Fruit fly (Drosophila melanogaster): ENCODE data around the gene Taf10b.
A peak's percentile ranks its signal among the peaks of the same experiment; 100 is the strongest.

The Taf10b gene

dm6 chr2L:2759654-2760053 lies 8.0 kb downstream of the Taf10b start, which contains the start of the genes HemK2, Snapin and Tnpo-SR (continued):
- TF ChIP-seq eyg (GFP tag; optimal IDR thresholded peaks at IDR 0.05) (peak; percentile 6), Stat92E (GFP tag; optimal IDR thresholded peaks at IDR 0.05) (peak in 1 of 3 experiments; percentile 81), dmrt99B (tag; optimal IDR thresholded peaks at IDR 0.05) (peak; percentile 88), otp (GFP tag; IDR thresholded peaks at IDR 0.05) (peak; percentile 86), CG17359 (tag; optimal IDR thresholded peaks at IDR 0.05) (peak; percentile 91), crol (GFP tag; IDR thresholded peaks at IDR 0.05) (peak; percentile 36; the same call in 1 of the 2 replicates), CG12769 (tag; optimal IDR thresholded peaks at IDR 0.05) (peak; percentile 90), ap (GFP tag; IDR thresholded peaks at IDR 0.05) (peak; percentile 89), wor (GFP tag; IDR thresholded peaks at IDR 0.05) (peak; percentile 86), gfzf (GFP tag; optimal IDR thresholded peaks at IDR 0.05) (no peak), chn (GFP tag; optimal IDR thresholded peaks at IDR 0.05) (peak; percentile 88), CG14050 (GFP tag; IDR thresholded peaks at IDR 0.05) (peak; percentile 89), p53 (GFP tag; optimal IDR thresholded peaks at IDR 0.05) (no peak), Sin3A (optimal IDR thresholded peaks at IDR 0.05) (peak; percentile 82), maf-S (GFP tag; optimal IDR thresholded peaks at IDR 0.05) (peak; percentile 84), CG3726 (GFP tag; IDR thresholded peaks at IDR 0.05) (peak; percentile 86; the same call in 2 of the 3 replicates), CG12219 (GFP tag; optimal IDR thresholded peaks at IDR 0.05) (peak; percentile 68), gsb (GFP tag; IDR thresholded peaks at IDR 0.05) (peak; percentile 88), sd (tag; optimal IDR thresholded peaks at IDR 0.05) (peak; percentile 85), seq (GFP tag; IDR thresholded peaks at IDR 0.05) (peak; percentile 86), croc (GFP tag; conservative IDR thresholded peaks at IDR 0.05) (peak; percentile 91), Optix (GFP tag; IDR thresholded peaks at IDR 0.05) (peak; percentile 85), CG5953 (GFP tag; IDR thresholded peaks at IDR 0.05) (peak; percentile 79), YL-1 (GFP tag; optimal IDR thresholded peaks at IDR 0.05) (peak; percentile 89), CkIIα-i1 (GFP tag; IDR thresholded peaks at IDR 0.05) (no peak), Doc3 (GFP tag; IDR thresholded peaks at IDR 0.05; ENCODE audit: partially characterized antibody) (peak; percentile 98), CG8089 (GFP tag; optimal IDR thresholded peaks at IDR 0.05) (peak; percentile 51), CG7928 (GFP tag; optimal IDR thresholded peaks at IDR 0.05) (peak; percentile 67), CG1603 (tag; optimal IDR thresholded peaks at IDR 0.05) (peak; percentile 81), CG11093 (GFP tag; IDR thresholded peaks at IDR 0.05) (peak; percentile 91), CG3163 (GFP tag; optimal IDR thresholded peaks at IDR 0.05) (peak; percentile 59), NK7.1 (GFP tag; optimal IDR thresholded peaks at IDR 0.05) (peak; percentile 57), CrebB (tag; optimal IDR thresholded peaks at IDR 0.05) (peak; percentile 88), Side (GFP tag; optimal IDR thresholded peaks at IDR 0.05) (peak; percentile 79), chm (GFP tag; IDR thresholded peaks at IDR 0.05) (peak; percentile 86), ac (GFP tag; optimal IDR thresholded peaks at IDR 0.05) (peak; percentile 61), Tbp (GFP tag; optimal IDR thresholded peaks at IDR 0.05) (no peak), ranshi (GFP tag; IDR thresholded peaks at IDR 0.05) (peak; percentile 93), ase (GFP tag; IDR thresholded peaks at IDR 0.05) (peak; percentile 92), CG14667 (GFP tag; IDR thresholded peaks at IDR 0.05) (peak; percentile 90), Fer3 (tag; optimal IDR thresholded peaks at IDR 0.05) (peak; percentile 93), z (GFP tag; IDR thresholded peaks at IDR 0.05) (peak; percentile 60; the same call in 1 of the 3 replicates), B-H1 (GFP tag; IDR thresholded peaks at IDR 0.05) (peak; percentile 90), zen (tag; optimal IDR thresholded peaks at IDR 0.05) (peak; percentile 97), CG31224 (GFP tag; IDR thresholded peaks at IDR 0.05) (peak; percentile 84), CG11247 (GFP tag; IDR thresholded peaks at IDR 0.05) (peak; percentile 94), fd3F (GFP tag; optimal IDR thresholded peaks at IDR 0.05) (peak; percentile 90), CG12942 (GFP tag; optimal IDR thresholded peaks at IDR 0.05) (peak; percentile 87), CG32532 (GFP tag; IDR thresholded peaks at IDR 0.05) (peak; percentile 93), sna (GFP tag; IDR thresholded peaks at IDR 0.05; ENCODE audit: partially characterized antibody) (peak; percentile 98), gce (GFP tag; IDR thresholded peaks at IDR 0.05) (peak; percentile 85; the same call in 1 of the 3 replicates), NC2α (GFP tag; optimal IDR thresholded peaks at IDR 0.05) (no peak)

Measured in whole organism, embryonic.